Fruit fly (Drosophila melanogaster): ENCODE results near the gene Hinfp.

Hinfp gene

dm6 chrX:621132-621555 is 4.2 kb upstream of the Hinfp start, which contains the start of the genes CG13365 and Vsp37A (continued):
- TF ChIP-seq dsf (GFP tag; optimal IDR thresholded peaks at IDR 0.05; ENCODE audit: borderline replicate concordance) (peak; percentile 3), HLH106 (tag; optimal IDR thresholded peaks at IDR 0.05) (peak; percentile 60)

DNA sequence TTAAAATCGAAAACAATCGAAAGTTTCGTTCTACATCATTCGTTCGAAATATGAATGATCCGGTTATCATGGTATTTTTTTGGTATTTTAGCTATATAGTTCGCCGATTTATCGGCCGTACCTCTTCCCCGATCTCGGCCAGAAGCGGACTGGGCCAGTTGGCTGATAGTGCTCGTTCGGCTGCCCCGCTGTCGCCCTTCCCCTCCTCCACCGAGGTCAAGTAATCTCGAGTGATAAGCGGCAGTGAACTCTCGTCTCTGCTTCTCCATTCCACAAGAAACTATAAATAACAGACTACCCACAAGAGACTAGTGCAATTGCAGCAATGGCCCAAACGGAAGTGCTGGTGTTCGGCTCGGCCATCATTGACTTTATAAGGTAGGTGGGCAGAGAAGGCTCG is 2.0 kb upstream of the Hinfp start, which contains the start of gene CG13369:
TSS of gene CG13369 (plus strand) at position 112 of the 400 bp plus-strand sequence.
- no peak for TF ChIP-seq brk (GFP tag; optimal IDR thresholded peaks at IDR 0.05)
- TF ChIP-seq Abd-B (GFP tag; optimal IDR thresholded peaks at IDR 0.05), result no peak
- no peak for TF ChIP-seq Rel (GFP tag; optimal IDR thresholded peaks at IDR 0.05)
- TF ChIP-seq Rel (tag; optimal IDR thresholded peaks at IDR 0.05), result no peak

dm6 chrX:629239-629821 is 4.0 kb downstream of the Hinfp start, which contains the start of the genes RpL36 and Mybbp1A:
TSS of gene RpL36 (minus strand) at chrX:629483.
TSS of gene Mybbp1A (plus strand) at chrX:629773.
- peak; percentile 69 for TF ChIP-seq OdsH (GFP tag; optimal IDR thresholded peaks at IDR 0.05)
- TF ChIP-seq CG32264 (GFP tag; optimal IDR thresholded peaks at IDR 0.05), result no peak
- peak; percentile 43 for TF ChIP-seq ey (GFP tag; optimal IDR thresholded peaks at IDR 0.05)
- peak; percentile 68 for TF ChIP-seq CG9705 (GFP tag; optimal IDR thresholded peaks at IDR 0.05)
- peak; percentile 76 for TF ChIP-seq Hr83 (GFP tag; optimal IDR thresholded peaks at IDR 0.05; ENCODE audit: poor library complexity, severe bottlenecking)
- TF ChIP-seq Hr78 (GFP tag; optimal IDR thresholded peaks at IDR 0.05), result no peak
- TF ChIP-seq Dif (GFP tag; optimal IDR thresholded peaks at IDR 0.05; ENCODE audit: partially characterized antibody), result peak; percentile 20
- no peak for TF ChIP-seq GATAd (GFP tag; optimal IDR thresholded peaks at IDR 0.05)
- no peak for TF ChIP-seq jim (GFP tag; optimal IDR thresholded peaks at IDR 0.05)
- TF ChIP-seq CrebA (GFP tag; optimal IDR thresholded peaks at IDR 0.05; ENCODE audit: borderline replicate concordance), result no peak
- no peak for TF ChIP-seq tai (GFP tag; optimal IDR thresholded peaks at IDR 0.05)
- peak; percentile 70 for TF ChIP-seq br (GFP tag; optimal IDR thresholded peaks at IDR 0.05)
- TF ChIP-seq pan (optimal IDR thresholded peaks at IDR 0.05), result no peak
- no peak for TF ChIP-seq N (GFP tag; optimal IDR thresholded peaks at IDR 0.05)
- TF ChIP-seq rgr (GFP tag; optimal IDR thresholded peaks at IDR 0.05), result peak; percentile 82
- TF ChIP-seq sv (GFP tag; optimal IDR thresholded peaks at IDR 0.05), result peak; percentile 75
- peak; percentile 71 for TF ChIP-seq h (GFP tag; optimal IDR thresholded peaks at IDR 0.05)
- no peak for TF ChIP-seq dl (GFP tag; optimal IDR thresholded peaks at IDR 0.05; ENCODE audit: insufficient read depth in 1 of 2, partially characterized antibody in 2 of 2)
- TF ChIP-seq Myc (optimal IDR thresholded peaks at IDR 0.05), result peak; percentile 30
- TF ChIP-seq fru (GFP tag; optimal IDR thresholded peaks at IDR 0.05), result peak; percentile 66
- TF ChIP-seq brk (GFP tag; optimal IDR thresholded peaks at IDR 0.05), result no peak
- peak in 1 of 2 experiments; percentile 64 for TF ChIP-seq foxo (GFP tag; optimal IDR thresholded peaks at IDR 0.05)
- peak; percentile 79 for TF ChIP-seq Sp1 (GFP tag; optimal IDR thresholded peaks at IDR 0.05)
- TF ChIP-seq Mio (GFP tag; optimal IDR thresholded peaks at IDR 0.05), result peak; percentile 59
- TF ChIP-seq psq (GFP tag; optimal IDR thresholded peaks at IDR 0.05), result peak; percentile 29
- TF ChIP-seq lola (GFP tag; optimal IDR thresholded peaks at IDR 0.05), result no peak
- no peak for TF ChIP-seq Dfd (GFP tag; optimal IDR thresholded peaks at IDR 0.05)
- no peak for TF ChIP-seq woc (GFP tag; optimal IDR thresholded peaks at IDR 0.05)
- TF ChIP-seq Hnf4 (GFP tag; optimal IDR thresholded peaks at IDR 0.05), result no peak
- TF ChIP-seq Abd-B (GFP tag; optimal IDR thresholded peaks at IDR 0.05), result no peak
- TF ChIP-seq dmrt93B (GFP tag; optimal IDR thresholded peaks at IDR 0.05), result peak; percentile 79
- no peak for TF ChIP-seq usp (GFP tag; optimal IDR thresholded peaks at IDR 0.05)
- peak; percentile 66 for TF ChIP-seq Jra (GFP tag; optimal IDR thresholded peaks at IDR 0.05)
- peak; percentile 60 for TF ChIP-seq HLH106 (tag; optimal IDR thresholded peaks at IDR 0.05)
- TF ChIP-seq Vsx2 (GFP tag; optimal IDR thresholded peaks at IDR 0.05; ENCODE audit: partially characterized antibody), result no peak
- TF ChIP-seq dsf (GFP tag; optimal IDR thresholded peaks at IDR 0.05; ENCODE audit: borderline replicate concordance), result peak; percentile 53
